Worm (Caenorhabditis elegans) whole organism, young adult: ENCODE measurements around the gene golg-2.

Experiments used
- B0336.3 ChIP-seq: fragments of 200-800 bp; sonication (Bioruptor generic); IDR thresholded peaks from 2 replicates; pipeline ENCODE4 v1.3.6; 2022; ENCODE audit warnings: missing genetic modification characterization, missing compliant biosample characterization
- C06A6.2 ChIP-seq: fragments of 200-800 bp; sonication (Bioruptor generic); conservative IDR thresholded peaks from 2 replicates; pipeline ENCODE4 v1.3.6; 2022; ENCODE audit warnings: missing genetic modification characterization, missing compliant biosample characterization
- F37B4.10 ChIP-seq: fragments of 200-800 bp; sonication (Bioruptor generic); IDR thresholded peaks from 2 replicates; pipeline ENCODE4 v1.3.6; 2022; ENCODE audit warnings: missing genetic modification characterization, missing compliant biosample characterization
- F39B2.1 ChIP-seq: fragments of 200-800 bp; sonication (Bioruptor generic); IDR thresholded peaks from 2 replicates; pipeline ENCODE4 v1.3.6; 2022; ENCODE audit warnings: missing genetic modification reagents, missing genetic modification characterization, missing compliant biosample characterization
- F55B11.4 ChIP-seq: sonication (generic microtip); optimal IDR thresholded peaks from 2 replicates; lab custom pipeline; 2016; ENCODE audit warnings: missing compliant biosample characterization, missing genetic modification characterization, borderline replicate concordance; ENCODE audit not compliant: insufficient read depth
- T26A5.8 ChIP-seq: sonication (generic microtip); optimal IDR thresholded peaks from 2 replicates; lab custom pipeline; 2016; ENCODE audit warnings: missing genetic modification characterization, missing compliant biosample characterization
- Y67H2A.10 ChIP-seq: fragments of 200-800 bp; sonication (Bioruptor generic); conservative IDR thresholded peaks from 2 replicates; pipeline ENCODE4 v1.3.6; 2022; ENCODE audit warnings: missing genetic modification reagents, missing genetic modification characterization, missing compliant biosample characterization
- Y95B8A.8 ChIP-seq: fragments of 200-800 bp; sonication (Bioruptor generic); IDR thresholded peaks from 2 replicates; pipeline ENCODE4 v1.3.6; 2022; ENCODE audit warnings: missing genetic modification reagents, missing genetic modification characterization, missing compliant biosample characterization
- akir-1 ChIP-seq: fragments of 200-800 bp; sonication (Bioruptor generic); optimal IDR thresholded peaks from 2 replicates; lab custom pipeline; 2018; ENCODE audit warnings: mild to moderate bottlenecking, missing genetic modification characterization, moderate library complexity, missing compliant biosample characterization
- ama-1 ChIP-seq, 3 experiments: fragments of 150-350 bp in 1 of 3; sonication (generic microtip) in 2 of 3; optimal IDR thresholded peaks; 2 replicates each; lab custom pipeline; 2014 to 2018; ENCODE audit warnings: missing biosample characterization in 2 of 3, missing genetic modification characterization in 2 of 3, missing genetic modification reagents in 2 of 3
- attf-3 ChIP-seq: fragments of 200-800 bp; sonication (Bioruptor generic); conservative IDR thresholded peaks from 2 replicates; pipeline ENCODE4 v1.3.6; 2022; ENCODE audit warnings: missing genetic modification reagents, missing genetic modification characterization, missing compliant biosample characterization
- attf-6 ChIP-seq: fragments of 200-800 bp; sonication (Bioruptor generic); IDR thresholded peaks from 2 replicates; pipeline ENCODE4 v1.3.6; 2022; ENCODE audit warnings: missing genetic modification reagents, missing genetic modification characterization, missing compliant biosample characterization
- bed-1 ChIP-seq: fragments of 200-800 bp; sonication (Bioruptor generic); IDR thresholded peaks from 2 replicates; pipeline ENCODE4 v1.3.6; 2022; ENCODE audit warnings: missing genetic modification reagents, missing genetic modification characterization, missing compliant biosample characterization
- bed-2 ChIP-seq: fragments of 200-800 bp; sonication (Bioruptor generic); IDR thresholded peaks from 2 replicates; pipeline ENCODE4 v1.3.6; 2022; ENCODE audit warnings: missing genetic modification reagents, missing genetic modification characterization, missing compliant biosample characterization
- cebp-1 ChIP-seq, 2 experiments: fragments of 200-800 bp in 1 of 2; sonication (Bioruptor generic) in 1 of 2; sonication (generic microtip) in 1 of 2; IDR thresholded peaks in 1 of 2; optimal IDR thresholded peaks in 1 of 2; 2 replicates each; pipeline versions ENCODE4 v1.3.6 to Lab custom; 2017 to 2022; ENCODE audit warnings: missing compliant biosample characterization in 2 of 2, missing genetic modification characterization in 2 of 2, mild to moderate bottlenecking in 1 of 2, missing genetic modification reagents in 1 of 2, moderate library complexity in 1 of 2
- ceh-40 ChIP-seq: fragments of 200-800 bp; sonication (Bioruptor generic); IDR thresholded peaks from 2 replicates; pipeline ENCODE4 v1.3.6; 2022; ENCODE audit warnings: missing genetic modification characterization, missing compliant biosample characterization
- ceh-91 ChIP-seq: fragments of 200-800 bp; sonication (Bioruptor generic); IDR thresholded peaks from 2 replicates; pipeline ENCODE4 v1.3.6; 2022; ENCODE audit warnings: missing genetic modification reagents, missing genetic modification characterization, missing compliant biosample characterization
- chd-7 ChIP-seq: sonication (generic microtip); optimal IDR thresholded peaks from 2 replicates; lab custom pipeline; 2016; ENCODE audit warnings: mild to moderate bottlenecking, missing genetic modification characterization, moderate library complexity, missing compliant biosample characterization
- ekl-4 ChIP-seq: fragments of 200-800 bp; sonication (Bioruptor generic); IDR thresholded peaks from 2 replicates; pipeline ENCODE4 v1.3.6; 2022; ENCODE audit warnings: missing genetic modification reagents, missing genetic modification characterization, missing compliant biosample characterization
- ets-4 ChIP-seq: fragments of 200-800 bp; sonication (Bioruptor generic); optimal IDR thresholded peaks from 2 replicates; lab custom pipeline; 2018; ENCODE audit warnings: mild to moderate bottlenecking, missing genetic modification characterization, missing compliant biosample characterization
- hlh-26 ChIP-seq: fragments of 200-800 bp; sonication (Bioruptor generic); conservative IDR thresholded peaks from 2 replicates; pipeline ENCODE4 v1.3.6; 2022; ENCODE audit warnings: missing genetic modification reagents, missing genetic modification characterization, missing compliant biosample characterization
- hrde-1 ChIP-seq: sonication (generic microtip); optimal IDR thresholded peaks from 2 replicates; lab custom pipeline; 2016; ENCODE audit warnings: missing genetic modification characterization, mild to moderate bottlenecking, missing compliant biosample characterization, moderate library complexity, missing genotype, missing genetic modification reagents, borderline replicate concordance
- hsf-1 ChIP-seq: fragments of 200-800 bp; sonication (Bioruptor generic); IDR thresholded peaks from 2 replicates; pipeline ENCODE4 v1.3.6; 2022; ENCODE audit warnings: missing genetic modification reagents, missing genetic modification characterization, missing compliant biosample characterization
- let-607 ChIP-seq, 2 experiments: fragments of 200-800 bp in 1 of 2; sonication (Bioruptor generic) in 1 of 2; sonication (generic microtip) in 1 of 2; optimal IDR thresholded peaks; 2 replicates each; lab custom pipeline; 2016 to 2018; ENCODE audit warnings: mild to moderate bottlenecking in 2 of 2, missing compliant biosample characterization in 2 of 2, missing genetic modification characterization in 2 of 2, moderate library complexity in 2 of 2, missing genotype in 1 of 2
- lir-1 ChIP-seq: fragments of 200-800 bp; sonication (Bioruptor generic); conservative IDR thresholded peaks from 2 replicates; pipeline ENCODE4 v1.3.6; 2022; ENCODE audit warnings: missing genetic modification reagents, missing genetic modification characterization, missing compliant biosample characterization
- lsy-27 ChIP-seq: sonication (generic microtip); optimal IDR thresholded peaks from 2 replicates; lab custom pipeline; 2017; ENCODE audit warnings: missing genetic modification characterization, mild to moderate bottlenecking, missing compliant biosample characterization, antibody characterized with exemption, missing genotype, borderline replicate concordance; ENCODE audit not compliant: insufficient read depth
- mel-28 ChIP-seq: sonication (generic microtip); optimal IDR thresholded peaks from 2 replicates; lab custom pipeline; 2016; ENCODE audit warnings: borderline replicate concordance, mild to moderate bottlenecking, missing genetic modification characterization, missing compliant biosample characterization
- nfya-2 ChIP-seq: fragments of 200-800 bp; sonication (Bioruptor generic); IDR thresholded peaks from 2 replicates; pipeline ENCODE4 v1.3.6; 2022; ENCODE audit warnings: missing genetic modification reagents, missing genetic modification characterization, missing compliant biosample characterization
- nfyb-1 ChIP-seq: fragments of 200-800 bp; sonication (Bioruptor generic); IDR thresholded peaks from 2 replicates; pipeline ENCODE4 v1.3.6; 2022; ENCODE audit warnings: missing genetic modification reagents, missing genetic modification characterization, missing compliant biosample characterization
- nhr-27 ChIP-seq: fragments of 200-800 bp; sonication (Bioruptor generic); optimal IDR thresholded peaks from 2 replicates; lab custom pipeline; 2018; ENCODE audit warnings: mild to moderate bottlenecking, missing genetic modification characterization, moderate library complexity, missing compliant biosample characterization
- rcor-1 ChIP-seq: fragments of 200-800 bp; sonication (Bioruptor generic); IDR thresholded peaks from 2 replicates; pipeline ENCODE4 v1.3.6; 2022; ENCODE audit warnings: missing genetic modification reagents, missing genetic modification characterization, missing compliant biosample characterization
- rec-8 ChIP-seq, 2 experiments: sonication (generic microtip); optimal IDR thresholded peaks; 2 replicates each; lab custom pipeline; 2016; ENCODE audit warnings: mild to moderate bottlenecking in 2 of 2, missing genetic modification characterization in 2 of 2, missing genetic modification reagents in 2 of 2, missing genotype in 2 of 2, missing biosample characterization in 1 of 2, missing compliant biosample characterization in 1 of 2, moderate library complexity in 1 of 2
- repo-1 ChIP-seq: sonication (generic microtip); optimal IDR thresholded peaks from 2 replicates; lab custom pipeline; 2017; ENCODE audit warnings: mild to moderate bottlenecking, missing genetic modification characterization, missing compliant biosample characterization
- sdz-38 ChIP-seq: sonication (generic microtip); optimal IDR thresholded peaks from 2 replicates; lab custom pipeline; 2016; ENCODE audit warnings: missing genotype, missing genetic modification characterization, missing compliant biosample characterization
- snpc-1.1 ChIP-seq: sonication (generic microtip); optimal IDR thresholded peaks from 2 replicates; lab custom pipeline; 2017; ENCODE audit warnings: missing genetic modification characterization, mild to moderate bottlenecking, missing compliant biosample characterization, antibody characterized with exemption, moderate library complexity, missing genotype, missing genetic modification reagents; ENCODE audit not compliant: insufficient read depth
- snpc-3.4 ChIP-seq: sonication (generic microtip); optimal IDR thresholded peaks from 2 replicates; lab custom pipeline; 2017; ENCODE audit warnings: missing genetic modification characterization, mild to moderate bottlenecking, missing compliant biosample characterization, antibody characterized with exemption, moderate library complexity, missing genotype, missing genetic modification reagents
- snpc-4 ChIP-seq, 5 experiments: fragments of 150-350 bp in 1 of 5; sonication (generic microtip) in 4 of 5; optimal IDR thresholded peaks; 2 replicates each; lab custom pipeline; 2014 to 2018; ENCODE audit warnings: missing genetic modification characterization in 5 of 5, missing biosample characterization in 3 of 5, antibody characterized with exemption in 2 of 5, mild to moderate bottlenecking in 2 of 5, missing compliant biosample characterization in 2 of 5, missing genotype in 2 of 5, moderate library complexity in 2 of 5, missing genetic modification reagents in 1 of 5
- sptf-2 ChIP-seq: fragments of 200-800 bp; sonication (Bioruptor generic); optimal IDR thresholded peaks from 2 replicates; lab custom pipeline; 2018; ENCODE audit warnings: mild to moderate bottlenecking, missing genetic modification characterization, missing compliant biosample characterization
- tbp1 ChIP-seq: fragments of 200-800 bp; sonication (Bioruptor generic); optimal IDR thresholded peaks from 2 replicates; lab custom pipeline; 2018; ENCODE audit warnings: mild to moderate bottlenecking, missing genetic modification characterization, missing compliant biosample characterization
- unc-130 ChIP-seq: sonication (generic microtip); optimal IDR thresholded peaks from 2 replicates; lab custom pipeline; 2016; ENCODE audit warnings: missing genetic modification reagents, missing genetic modification characterization, missing compliant biosample characterization
- ztf-18 ChIP-seq: sonication (generic microtip); optimal IDR thresholded peaks from 2 replicates; lab custom pipeline; 2016; ENCODE audit warnings: missing genotype, mild to moderate bottlenecking, missing genetic modification characterization, missing compliant biosample characterization
- ztf-22 ChIP-seq: fragments of 200-800 bp; sonication (Bioruptor generic); optimal IDR thresholded peaks from 2 replicates; lab custom pipeline; 2018; ENCODE audit warnings: mild to moderate bottlenecking, missing genetic modification characterization, moderate library complexity, missing compliant biosample characterization

golg-2 gene

ce11 chrII:5067927-5068326 is 28.0 kb upstream of the golg-2 start, which contains the start of gene C27A2.8:
TSS of gene C27A2.8 (minus strand) at chrII:5068043.
- TF ChIP-seq snpc-3.4 (tag; lab: Kevin White, UChicago) (no peak), snpc-1.1 (tag; lab: Kevin White, UChicago) (no peak), F39B2.1 (GFP tag; lab: Robert Waterston, UW) (no peak), ama-1 (optimal IDR thresholded peaks at IDR 0.05; lab: Kevin White, UChicago) (no peak), ama-1 (GFP tag; optimal IDR thresholded peaks at IDR 0.05; lab: Kevin White, UChicago) (no peak), sptf-2 (no peak), bed-1 (no peak), nfyb-1 (no peak), nhr-27 (tag; lab: Kevin White, UChicago) (no peak), T26A5.8 (tag; lab: Kevin White, UChicago) (no peak), tbp1 (GFP tag; lab: Kevin White, UChicago) (no peak), chd-7 (tag; lab: Kevin White, UChicago) (no peak)

- no peak for TF ChIP-seq hsf-1 (GFP tag; lab: Robert Waterston, UW)
- no peak for TF ChIP-seq lsy-27 (tag; lab: Kevin White, UChicago)
- no peak for TF ChIP-seq nfya-2 (GFP tag; lab: Robert Waterston, UW)
- TF ChIP-seq hrde-1 (tag; lab: Kevin White, UChicago): no peak
- no peak for TF ChIP-seq rcor-1 (GFP tag; lab: Robert Waterston, UW)
- TF ChIP-seq F55B11.4 (tag; lab: Kevin White, UChicago): no peak
- TF ChIP-seq cebp-1 (GFP tag; IDR thresholded peaks at IDR 0.05; lab: Robert Waterston, UW): no peak
- TF ChIP-seq cebp-1 (tag; optimal IDR thresholded peaks at IDR 0.05; lab: Kevin White, UChicago): no peak
- no peak for TF ChIP-seq snpc-4 (GFP tag; optimal IDR thresholded peaks at IDR 0.05; lab: Kevin White, UChicago)
- TF ChIP-seq snpc-4 (tag; optimal IDR thresholded peaks at IDR 0.05; lab: Kevin White, UChicago): no peak
- TF ChIP-seq unc-130 (GFP tag; lab: Kevin White, UChicago): no peak
- no peak for TF ChIP-seq ztf-18
- TF ChIP-seq attf-6 (GFP tag; lab: Robert Waterston, UW): no peak
- TF ChIP-seq attf-3 (GFP tag; lab: Robert Waterston, UW): no peak
- no peak for TF ChIP-seq sdz-38
Measured at ce11 chrII:5066967-5067366, 27.1 kb upstream of the golg-2 start.

- TF ChIP-seq hlh-26 (GFP tag; lab: Robert Waterston, UW) (no peak), C06A6.2 (GFP tag; lab: Robert Waterston, UW) (no peak), Y67H2A.10 (GFP tag; lab: Robert Waterston, UW) (no peak), mel-28 (tag; lab: Kevin White, UChicago) (no peak), B0336.3 (no peak), bed-2 (GFP tag; lab: Robert Waterston, UW) (no peak), rec-8 (tag; optimal IDR thresholded peaks at IDR 0.05; lab: Kevin White, UChicago) (no peak), hrde-1 (tag; lab: Kevin White, UChicago) (no peak), repo-1 (no peak), akir-1 (GFP tag; lab: Kevin White, UChicago) (no peak), ekl-4 (GFP tag; lab: Robert Waterston, UW) (0 out of 2 replicates have a peak, but pooled peaks have one; percentile 25), let-607 (tag; optimal IDR thresholded peaks at IDR 0.05; lab: Kevin White, UChicago) (no peak), ceh-91 (GFP tag; lab: Robert Waterston, UW) (peak; percentile 80), Y95B8A.8 (GFP tag; lab: Robert Waterston, UW) (no peak), hsf-1 (GFP tag; lab: Robert Waterston, UW) (no peak), ceh-40 (no peak), F37B4.10 (GFP tag; lab: Robert Waterston, UW) (no peak), ztf-22 (no peak), ets-4 (GFP tag; lab: Kevin White, UChicago) (no peak), lir-1 (GFP tag; lab: Robert Waterston, UW) (no peak), F39B2.1 (GFP tag; lab: Robert Waterston, UW) (no peak)
Measured at ce11 chrII:5061794-5062368, 22.0 kb upstream of the golg-2 start, which contains the start of gene smc-5. TSS of gene smc-5 (plus strand) at chrII:5062125.
